Fruit fly (Drosophila melanogaster): ENCODE measurements around the gene Pdss2.

The Pdss2 gene

dm6 chr3L:21054188-21054893 is 26.6 kb downstream of the Pdss2 start (continued):
- TF ChIP-seq ac (GFP tag; optimal IDR thresholded peaks at IDR 0.05): no peak
- no peak for TF ChIP-seq CG9817 (tag; optimal IDR thresholded peaks at IDR 0.05)
- peak in 1 of 2 experiments; percentile 29 for TF ChIP-seq eve (GFP tag; optimal IDR thresholded peaks at IDR 0.05)
- peak; percentile 88 for TF ChIP-seq crol (GFP tag; IDR thresholded peaks at IDR 0.05)
- TF ChIP-seq CG12071 (GFP tag; optimal IDR thresholded peaks at IDR 0.05): no peak
- 0 out of 3 replicates have a peak, but pooled peaks have one; percentile 3 for TF ChIP-seq tgo (GFP tag; IDR thresholded peaks at IDR 0.05)
- no peak for TF ChIP-seq bab2 (GFP tag; optimal IDR thresholded peaks at IDR 0.05)
- peak; percentile 86 for TF ChIP-seq Blimp-1 (GFP tag; optimal IDR thresholded peaks at IDR 0.05)
- TF ChIP-seq br (optimal IDR thresholded peaks at IDR 0.05): no peak
- TF ChIP-seq mam (GFP tag; optimal IDR thresholded peaks at IDR 0.05): no peak
- TF ChIP-seq pzg (GFP tag; optimal IDR thresholded peaks at IDR 0.05): no peak
- peak; percentile 17 for TF ChIP-seq org-1 (GFP tag; optimal IDR thresholded peaks at IDR 0.05)
- no peak for TF ChIP-seq Doc3 (GFP tag; IDR thresholded peaks at IDR 0.05; ENCODE audit: partially characterized antibody)
- no peak for TF ChIP-seq CG17912 (GFP tag; optimal IDR thresholded peaks at IDR 0.05)
- TF ChIP-seq Usf (GFP tag; optimal IDR thresholded peaks at IDR 0.05): no peak
- TF ChIP-seq gce (GFP tag; IDR thresholded peaks at IDR 0.05): no peak
- no peak for TF ChIP-seq CG13287 (GFP tag; IDR thresholded peaks at IDR 0.05; ENCODE audit: partially characterized antibody)
- peak; percentile 41 for TF ChIP-seq CG10543 (GFP tag; optimal IDR thresholded peaks at IDR 0.05)
- TF ChIP-seq maf-S (GFP tag; optimal IDR thresholded peaks at IDR 0.05): no peak
- TF ChIP-seq Hr39 (optimal IDR thresholded peaks at IDR 0.05): no peak
- TF ChIP-seq psq (GFP tag; optimal IDR thresholded peaks at IDR 0.05): no peak
- TF ChIP-seq ind (GFP tag; optimal IDR thresholded peaks at IDR 0.05): no peak
- TF ChIP-seq HmgD (GFP tag; optimal IDR thresholded peaks at IDR 0.05): no peak
- TF ChIP-seq oc (tag; optimal IDR thresholded peaks at IDR 0.05): no peak
- TF ChIP-seq sim (GFP tag; IDR thresholded peaks at IDR 0.05): no peak
- no peak for TF ChIP-seq dimm (GFP tag; IDR thresholded peaks at IDR 0.05)
- TF ChIP-seq CG12155 (GFP tag; optimal IDR thresholded peaks at IDR 0.05): no peak
- 0 out of 3 replicates have a peak, but pooled peaks have one; percentile 2 for TF ChIP-seq croc (GFP tag; conservative IDR thresholded peaks at IDR 0.05)
- TF ChIP-seq CG9932 (GFP tag; IDR thresholded peaks at IDR 0.05): no peak
- TF ChIP-seq repo (GFP tag; optimal IDR thresholded peaks at IDR 0.05): no peak
- TF ChIP-seq CG15479 (GFP tag; optimal IDR thresholded peaks at IDR 0.05): no peak
- TF ChIP-seq sd (tag; optimal IDR thresholded peaks at IDR 0.05): peak; percentile 12
- TF ChIP-seq nerfin-1 (tag; optimal IDR thresholded peaks at IDR 0.05): no peak
- TF ChIP-seq D (optimal IDR thresholded peaks at IDR 0.05): no peak
- no peak for TF ChIP-seq D (GFP tag; optimal IDR thresholded peaks at IDR 0.05)
- TF ChIP-seq Doc2 (GFP tag; IDR thresholded peaks at IDR 0.05): no peak
- peak; percentile 36 for TF ChIP-seq kni (GFP tag; optimal IDR thresholded peaks at IDR 0.05)
- 0 out of 2 replicates have a peak, but pooled peaks have one; percentile 44 for TF ChIP-seq bbx (GFP tag; IDR thresholded peaks at IDR 0.05; ENCODE audit: partially characterized antibody)
- no peak for TF ChIP-seq Atf6 (GFP tag; IDR thresholded peaks at IDR 0.05)
- TF ChIP-seq CG4730 (GFP tag; IDR thresholded peaks at IDR 0.05): 0 out of 2 replicates have a peak, but pooled peaks have one; percentile 1
- TF ChIP-seq pan (optimal IDR thresholded peaks at IDR 0.05): no peak
- no peak for TF ChIP-seq pan (GFP tag; optimal IDR thresholded peaks at IDR 0.05 in 1 of 2, IDR thresholded peaks at IDR 0.05 in 1 of 2)
- no peak for TF ChIP-seq CG13296 (GFP tag; optimal IDR thresholded peaks at IDR 0.05)
- peak; percentile 65 for TF ChIP-seq D19A (tag; optimal IDR thresholded peaks at IDR 0.05)
- no peak for TF ChIP-seq CG7556 (GFP tag; optimal IDR thresholded peaks at IDR 0.05)
- no peak for TF ChIP-seq NFAT (GFP tag; IDR thresholded peaks at IDR 0.05)
- TF ChIP-seq Asciz (GFP tag; optimal IDR thresholded peaks at IDR 0.05): no peak
- no peak for TF ChIP-seq CG17802 (tag; optimal IDR thresholded peaks at IDR 0.05)
- TF ChIP-seq Ssrp (tag; optimal IDR thresholded peaks at IDR 0.05): no peak
- TF ChIP-seq H2.0 (GFP tag; IDR thresholded peaks at IDR 0.05): no peak
- TF ChIP-seq CG7987 (GFP tag; optimal IDR thresholded peaks at IDR 0.05): no peak
